Worm (Caenorhabditis elegans) whole organism, late embryonic: Measurements from ENCODE around the gene abi-1.
A peak's percentile ranks its signal among the peaks of the same experiment; 100 is the strongest.

Experiments used
- F13H6.1 ChIP-seq: sonication (generic microtip); optimal IDR thresholded peaks from 2 replicates; lab custom pipeline; 2016; ENCODE audit warnings: missing genetic modification characterization, missing compliant biosample characterization
- K09A11.1 ChIP-seq: sonication (generic microtip); optimal IDR thresholded peaks from 2 replicates; lab custom pipeline; 2017; ENCODE audit warnings: antibody characterized with exemption, mild to moderate bottlenecking, missing genetic modification characterization, missing compliant biosample characterization; ENCODE audit not compliant: insufficient read depth
- T23F11.4 ChIP-seq: fragments of 200-800 bp; sonication (Bioruptor generic); optimal IDR thresholded peaks from 2 replicates; lab custom pipeline; 2018; ENCODE audit warnings: mild to moderate bottlenecking, missing genetic modification characterization, missing compliant biosample characterization
- Y22D7AL.16 ChIP-seq: sonication (generic microtip); optimal IDR thresholded peaks from 2 replicates; lab custom pipeline; 2016; ENCODE audit warnings: missing genetic modification characterization, missing compliant biosample characterization
- ahr-1 ChIP-seq: sonication (generic microtip); optimal IDR thresholded peaks from 2 replicates; lab custom pipeline; 2016; ENCODE audit warnings: missing genetic modification characterization, missing compliant biosample characterization
- ceh-14 ChIP-seq: sonication (generic microtip); optimal IDR thresholded peaks from 2 replicates; lab custom pipeline; 2016; ENCODE audit warnings: missing genotype, missing genetic modification characterization, missing compliant biosample characterization
- ceh-19 ChIP-seq: fragments of 200-800 bp; sonication (Bioruptor generic); optimal IDR thresholded peaks from 2 replicates; lab custom pipeline; 2018; ENCODE audit warnings: mild to moderate bottlenecking, missing genetic modification characterization, missing compliant biosample characterization
- ceh-22 ChIP-seq: sonication (generic microtip); optimal IDR thresholded peaks from 2 replicates; lab custom pipeline; 2017; ENCODE audit warnings: missing biosample characterization, missing genetic modification characterization
- ceh-24 ChIP-seq: sonication (generic microtip); optimal IDR thresholded peaks from 2 replicates; lab custom pipeline; 2016; ENCODE audit warnings: mild to moderate bottlenecking, missing genetic modification characterization, missing compliant biosample characterization
- ceh-31 ChIP-seq: sonication (generic microtip); optimal IDR thresholded peaks from 2 replicates; lab custom pipeline; 2016; ENCODE audit warnings: missing genetic modification characterization, missing compliant biosample characterization
- ceh-34 ChIP-seq: sonication (generic microtip); optimal IDR thresholded peaks from 2 replicates; lab custom pipeline; 2016; ENCODE audit warnings: mild to moderate bottlenecking, missing genetic modification characterization, missing compliant biosample characterization
- ceh-45 ChIP-seq: fragments of 200-800 bp; sonication (Bioruptor generic); IDR thresholded peaks from 2 replicates; pipeline ENCODE4 v1.3.6; 2022; ENCODE audit warnings: missing genetic modification reagents, missing genetic modification characterization, missing compliant biosample characterization
- ceh-6 ChIP-seq: fragments of 200-800 bp; sonication (Bioruptor generic); optimal IDR thresholded peaks from 2 replicates; lab custom pipeline; 2018; ENCODE audit warnings: mild to moderate bottlenecking, missing genetic modification characterization, missing compliant biosample characterization
- ceh-9 ChIP-seq: sonication (generic microtip); optimal IDR thresholded peaks from 2 replicates; lab custom pipeline; 2016; ENCODE audit warnings: mild to moderate bottlenecking, missing genetic modification characterization, inconsistent platforms, missing compliant biosample characterization
- dmd-4 ChIP-seq: sonication (generic microtip); optimal IDR thresholded peaks from 2 replicates; lab custom pipeline; 2016; ENCODE audit warnings: borderline replicate concordance, missing genetic modification characterization, missing compliant biosample characterization
- elt-2 ChIP-seq: sonication (generic microtip); optimal IDR thresholded peaks from 2 replicates; lab custom pipeline; 2016; ENCODE audit warnings: missing genetic modification reagents, missing genetic modification characterization, missing compliant biosample characterization
- eyg-1 ChIP-seq: sonication (generic microtip); optimal IDR thresholded peaks from 2 replicates; lab custom pipeline; 2016; ENCODE audit warnings: missing genotype, missing genetic modification characterization, missing compliant biosample characterization
- fkh-10 ChIP-seq: fragments of 150-350 bp; optimal IDR thresholded peaks from 2 replicates; lab custom pipeline; 2014; ENCODE audit warnings: missing biosample characterization, missing genetic modification reagents, missing genetic modification characterization
- fkh-6 ChIP-seq: sonication (generic microtip); optimal IDR thresholded peaks from 2 replicates; lab custom pipeline; 2016; ENCODE audit warnings: missing genetic modification characterization, missing compliant biosample characterization
- gmeb-2 ChIP-seq: sonication (generic microtip); optimal IDR thresholded peaks from 2 replicates; lab custom pipeline; 2016; ENCODE audit warnings: missing genetic modification characterization, inconsistent platforms, missing compliant biosample characterization
- hlh-13 ChIP-seq: fragments of 200-800 bp; sonication (Bioruptor generic); optimal IDR thresholded peaks from 2 replicates; lab custom pipeline; 2018; ENCODE audit warnings: mild to moderate bottlenecking, missing genetic modification characterization, missing compliant biosample characterization
- hlh-15 ChIP-seq: sonication (generic microtip); optimal IDR thresholded peaks from 2 replicates; lab custom pipeline; 2016; ENCODE audit warnings: missing genetic modification characterization, missing compliant biosample characterization
- hlh-30 ChIP-seq: sonication (generic microtip); optimal IDR thresholded peaks from 2 replicates; lab custom pipeline; 2017; ENCODE audit warnings: antibody characterized with exemption, missing genetic modification characterization, missing compliant biosample characterization; ENCODE audit not compliant: insufficient read depth
- hlh-8 ChIP-seq: sonication (generic microtip); optimal IDR thresholded peaks from 2 replicates; lab custom pipeline; 2016; ENCODE audit warnings: missing genotype, missing genetic modification characterization, missing compliant biosample characterization
- madf-2 ChIP-seq: sonication (generic microtip); optimal IDR thresholded peaks from 2 replicates; lab custom pipeline; 2017; ENCODE audit warnings: missing genetic modification characterization, missing compliant biosample characterization
- mec-3 ChIP-seq: sonication (generic microtip); optimal IDR thresholded peaks from 2 replicates; lab custom pipeline; 2016; ENCODE audit warnings: borderline replicate concordance, missing genetic modification characterization, missing compliant biosample characterization
- nfya-1 ChIP-seq: sonication (generic microtip); optimal IDR thresholded peaks from 2 replicates; lab custom pipeline; 2017; ENCODE audit warnings: missing genetic modification characterization, mild to moderate bottlenecking, missing compliant biosample characterization, antibody characterized with exemption, moderate library complexity
- nhr-232 ChIP-seq: sonication (generic microtip); optimal IDR thresholded peaks from 2 replicates; lab custom pipeline; 2016; ENCODE audit warnings: missing genetic modification characterization, missing compliant biosample characterization
- npax-4 ChIP-seq: sonication (generic microtip); optimal IDR thresholded peaks from 2 replicates; lab custom pipeline; 2016; ENCODE audit warnings: missing genetic modification characterization, missing compliant biosample characterization
- pag-3 ChIP-seq: sonication (generic microtip); optimal IDR thresholded peaks from 2 replicates; lab custom pipeline; 2016; ENCODE audit warnings: missing compliant biosample characterization, missing genetic modification characterization, borderline replicate concordance
- pha-2 ChIP-seq: sonication (generic microtip); optimal IDR thresholded peaks from 2 replicates; lab custom pipeline; 2017; ENCODE audit warnings: mild to moderate bottlenecking, missing genetic modification characterization, missing compliant biosample characterization
- pha-4 ChIP-seq: fragments of 150-350 bp; optimal IDR thresholded peaks from 2 replicates; lab custom pipeline; 2018; ENCODE audit warnings: missing biosample characterization, missing genetic modification reagents, missing genetic modification characterization
- pqm-1 ChIP-seq: sonication (generic microtip); optimal IDR thresholded peaks from 2 replicates; lab custom pipeline; 2016; ENCODE audit warnings: missing genetic modification characterization, missing compliant biosample characterization
- pros-1 ChIP-seq: fragments of 150-350 bp; optimal IDR thresholded peaks from 2 replicates; lab custom pipeline; 2014; ENCODE audit warnings: missing biosample characterization, missing genetic modification reagents, missing genetic modification characterization
- ref-2 ChIP-seq: sonication (generic microtip); optimal IDR thresholded peaks from 2 replicates; lab custom pipeline; 2016; ENCODE audit warnings: missing genetic modification characterization, missing compliant biosample characterization
- sdc-2 ChIP-seq: sonication (generic microtip); optimal IDR thresholded peaks from 2 replicates; lab custom pipeline; 2016; ENCODE audit warnings: missing genotype, missing genetic modification characterization, missing compliant biosample characterization
- sox-2 ChIP-seq: fragments of 200-800 bp; sonication (Bioruptor generic); IDR thresholded peaks from 2 replicates; pipeline ENCODE4 v1.3.6; 2022; ENCODE audit warnings: missing genetic modification reagents, missing genetic modification characterization, missing compliant biosample characterization
- sox-4 ChIP-seq: sonication (generic microtip); optimal IDR thresholded peaks from 2 replicates; lab custom pipeline; 2017; ENCODE audit warnings: mild to moderate bottlenecking, missing genetic modification characterization, inconsistent platforms, missing compliant biosample characterization
- tbx-2 ChIP-seq: sonication (generic microtip); optimal IDR thresholded peaks from 2 replicates; lab custom pipeline; 2016; ENCODE audit warnings: missing genetic modification characterization, missing compliant biosample characterization
- tbx-7 ChIP-seq: sonication (generic microtip); optimal IDR thresholded peaks from 2 replicates; lab custom pipeline; 2016; ENCODE audit warnings: missing genotype, missing genetic modification characterization, missing compliant biosample characterization
- unc-55 ChIP-seq: sonication (generic microtip); optimal IDR thresholded peaks from 2 replicates; lab custom pipeline; 2017; ENCODE audit warnings: missing biosample characterization, missing genetic modification reagents, missing genetic modification characterization
- unc-86 ChIP-seq: sonication (generic microtip); optimal IDR thresholded peaks from 2 replicates; lab custom pipeline; 2016; ENCODE audit warnings: missing genetic modification characterization, missing compliant biosample characterization

abi-1 gene

DNA sequence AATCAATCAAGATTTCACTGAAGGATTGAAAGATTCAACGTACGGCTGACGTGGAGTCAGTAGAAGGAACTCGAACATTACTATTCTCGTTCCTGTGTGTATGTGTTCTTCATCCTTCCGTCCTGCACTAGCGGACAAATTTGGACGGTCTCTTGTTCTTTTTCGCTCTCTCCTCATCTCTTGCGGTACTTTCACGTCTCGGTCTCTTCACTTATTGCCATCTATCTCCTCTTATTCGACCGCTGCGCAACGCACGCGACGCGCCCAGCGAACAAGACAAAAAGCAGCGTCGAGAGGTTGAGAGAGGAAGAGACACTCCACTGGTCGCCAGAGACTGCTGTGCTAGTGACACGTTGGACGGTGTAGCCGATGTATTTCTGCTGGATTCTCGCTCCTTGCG, 22.9 kb upstream of the abi-1 start (continued):
- TF ChIP-seq ceh-14 (tag; lab: Kevin White, UChicago) (peak; percentile 24), ceh-24 (tag; lab: Kevin White, UChicago) (no peak), T23F11.4 (GFP tag; lab: Kevin White, UChicago) (no peak), K09A11.1 (tag; lab: Kevin White, UChicago) (no peak), tbx-7 (tag; lab: Kevin White, UChicago) (peak; percentile 22), ceh-22 (tag; lab: Kevin White, UChicago) (peak; percentile 52), pros-1 (tag; lab: Kevin White, UChicago) (peak; percentile 71), ceh-6 (no peak), hlh-30 (tag; lab: Kevin White, UChicago) (peak; percentile 79), hlh-15 (tag; lab: Kevin White, UChicago) (no peak), sox-4 (no peak), nhr-232 (tag; lab: Kevin White, UChicago) (no peak), ref-2 (tag; lab: Kevin White, UChicago) (peak; percentile 77), unc-86 (tag; lab: Kevin White, UChicago) (no peak), nfya-1 (tag; lab: Kevin White, UChicago) (peak; percentile 84), pag-3 (no peak), hlh-8 (no peak), npax-4 (tag; lab: Kevin White, UChicago) (no peak), sdc-2 (peak; percentile 26), fkh-10 (no peak), dmd-4 (tag; lab: Kevin White, UChicago) (no peak), elt-2 (tag; lab: Kevin White, UChicago) (peak; percentile 45), ceh-9 (no peak), ceh-19 (GFP tag; lab: Kevin White, UChicago) (peak; percentile 26), madf-2 (tag; lab: Kevin White, UChicago) (no peak), ceh-45 (GFP tag; lab: Robert Waterston, UW) (0 out of 2 replicates have a peak, but pooled peaks have one; percentile 13), F13H6.1 (peak; percentile 17), unc-55 (GFP tag; lab: Kevin White, UChicago) (peak; percentile 58), gmeb-2 (no peak), hlh-13 (GFP tag; lab: Kevin White, UChicago) (peak; percentile 26), ceh-31 (tag; lab: Kevin White, UChicago) (peak; percentile 84), pha-2 (tag; lab: Kevin White, UChicago) (no peak), mec-3 (tag; lab: Kevin White, UChicago) (no peak), sox-2 (GFP tag; lab: Robert Waterston, UW) (peak; percentile 20; the same call in 1 of the 2 replicates), Y22D7AL.16 (tag; lab: Kevin White, UChicago) (no peak), fkh-6 (tag; lab: Kevin White, UChicago) (no peak), ahr-1 (tag; lab: Kevin White, UChicago) (no peak)

- TF ChIP-seq npax-4 (tag; lab: Kevin White, UChicago) (no peak), eyg-1 (tag; lab: Kevin White, UChicago) (no peak), pqm-1 (tag; lab: Kevin White, UChicago) (no peak), F13H6.1 (no peak), ceh-34 (tag; lab: Kevin White, UChicago) (no peak), elt-2 (tag; lab: Kevin White, UChicago) (no peak), tbx-2 (no peak), pha-4 (tag; lab: Kevin White, UChicago) (no peak), ceh-19 (GFP tag; lab: Kevin White, UChicago) (no peak)
- TF ChIP-seq, all 69 proteins: peak for 0
Measured at ce11 chrIII:5714984-5715454, 22.5 kb upstream of the abi-1 start.
